Worm (Caenorhabditis elegans) whole organism, L4 larva: Measurements from ENCODE around the gene msp-40.

Source experiments
- F26F4.8 ChIP-seq: fragments of 200-800 bp; sonication (Bioruptor generic); conservative IDR thresholded peaks from 2 replicates; pipeline ENCODE4 v1.3.6; 2022; ENCODE audit warnings: missing genetic modification characterization, missing compliant biosample characterization
- F44E2.7 ChIP-seq: fragments of 200-800 bp; sonication (Bioruptor generic); IDR thresholded peaks from 2 replicates; pipeline ENCODE4 v2.1.2; 2022; ENCODE audit warnings: missing genetic modification characterization, missing compliant biosample characterization
- T20F7.1 ChIP-seq: fragments of 200-800 bp; sonication (Bioruptor generic); optimal IDR thresholded peaks from 2 replicates; lab custom pipeline; 2018; ENCODE audit warnings: mild to moderate bottlenecking, missing genetic modification characterization, missing compliant biosample characterization
- T26A8.4 ChIP-seq: fragments of 200-800 bp; sonication (Bioruptor generic); IDR thresholded peaks from 2 replicates; pipeline ENCODE4 v1.3.6; 2022; ENCODE audit warnings: missing genetic modification characterization, missing compliant biosample characterization
- Y48G9A.11 ChIP-seq: fragments of 200-800 bp; sonication (Bioruptor generic); IDR thresholded peaks from 2 replicates; pipeline ENCODE4 v1.3.6; 2022; ENCODE audit warnings: missing genetic modification reagents, missing genetic modification characterization, missing compliant biosample characterization
- Y5F2A.4 ChIP-seq: fragments of 200-800 bp; sonication (Bioruptor generic); optimal IDR thresholded peaks from 2 replicates; lab custom pipeline; 2018; ENCODE audit warnings: mild to moderate bottlenecking, missing genetic modification characterization, missing compliant biosample characterization
- Y75B8A.6 ChIP-seq: fragments of 200-800 bp; sonication (Bioruptor generic); IDR thresholded peaks from 2 replicates; pipeline ENCODE4 v1.3.6; 2022; ENCODE audit warnings: missing genetic modification reagents, missing genetic modification characterization, missing compliant biosample characterization
- ZK337.2 ChIP-seq: fragments of 200-800 bp; sonication (Bioruptor generic); IDR thresholded peaks from 2 replicates; pipeline ENCODE4 v1.3.6; 2022; ENCODE audit warnings: missing genetic modification reagents, missing genetic modification characterization, missing compliant biosample characterization
- ZK546.5 ChIP-seq, 2 experiments: sonication (generic microtip); optimal IDR thresholded peaks; 2 replicates each; lab custom pipeline; 2017; ENCODE audit warnings: missing biosample characterization in 2 of 2, missing genetic modification characterization in 2 of 2
- attf-4 ChIP-seq: sonication (generic microtip); optimal IDR thresholded peaks from 3 replicates; lab custom pipeline; 2017; ENCODE audit warnings: missing biosample characterization, missing genetic modification characterization
- ceh-82 ChIP-seq: sonication (generic microtip); optimal IDR thresholded peaks from 2 replicates; lab custom pipeline; 2017; ENCODE audit warnings: missing biosample characterization, missing genetic modification characterization
- ctbp-1 ChIP-seq: fragments of 200-800 bp; sonication (Bioruptor generic); IDR thresholded peaks from 2 replicates; pipeline ENCODE4 v1.3.6; 2022; ENCODE audit warnings: missing genetic modification reagents, missing genetic modification characterization, missing compliant biosample characterization
- daf-19 ChIP-seq: fragments of 200-800 bp; sonication (Bioruptor generic); conservative IDR thresholded peaks from 2 replicates; pipeline ENCODE4 v1.3.6; 2022; ENCODE audit warnings: missing genetic modification characterization, missing compliant biosample characterization
- dpl-1 ChIP-seq: fragments of 150-350 bp; optimal IDR thresholded peaks from 2 replicates; lab custom pipeline; 2014; ENCODE audit warnings: missing biosample characterization, missing genetic modification reagents, missing genetic modification characterization
- dve-1 ChIP-seq: sonication (generic microtip); optimal IDR thresholded peaks from 2 replicates; lab custom pipeline; 2017; ENCODE audit warnings: antibody characterized with exemption, mild to moderate bottlenecking, missing genetic modification characterization, missing compliant biosample characterization; ENCODE audit not compliant: insufficient read depth
- fkh-10 ChIP-seq: fragments of 150-350 bp; optimal IDR thresholded peaks from 2 replicates; lab custom pipeline; 2014; ENCODE audit warnings: missing biosample characterization, missing genetic modification reagents, missing genetic modification characterization
- hif-1 ChIP-seq, 2 experiments: sonication (generic microtip); optimal IDR thresholded peaks; 2 replicates each; lab custom pipeline; 2016 to 2017; ENCODE audit warnings: missing compliant biosample characterization in 2 of 2, missing genetic modification characterization in 2 of 2, missing genetic modification reagents in 2 of 2, missing genotype in 2 of 2, mild to moderate bottlenecking in 1 of 2
- lin-1 ChIP-seq: fragments of 200-800 bp; sonication (Bioruptor generic); IDR thresholded peaks from 2 replicates; pipeline ENCODE4 v1.3.6; 2022; ENCODE audit warnings: missing genetic modification reagents, missing genetic modification characterization, missing compliant biosample characterization
- lin-15B ChIP-seq: fragments of 150-350 bp; sonication (generic microtip); optimal IDR thresholded peaks from 3 replicates; lab custom pipeline; 2014; ENCODE audit warnings: missing biosample characterization, missing genetic modification characterization
- lin-29 ChIP-seq: fragments of 200-800 bp; sonication (Bioruptor generic); IDR thresholded peaks from 2 replicates; pipeline ENCODE4 v1.3.6; 2022; ENCODE audit warnings: missing genetic modification reagents, missing genetic modification characterization, missing compliant biosample characterization
- madf-5 ChIP-seq, 2 experiments: fragments of 200-800 bp; sonication (Bioruptor generic); IDR thresholded peaks; 2 replicates each; pipeline ENCODE4 v1.3.6; 2022; ENCODE audit warnings: missing compliant biosample characterization in 2 of 2, missing genetic modification characterization in 2 of 2
- madf-9 ChIP-seq: fragments of 200-800 bp; sonication (Bioruptor generic); conservative IDR thresholded peaks from 2 replicates; pipeline ENCODE4 v1.3.6; 2022; ENCODE audit warnings: missing genetic modification reagents, missing genetic modification characterization, missing compliant biosample characterization
- mdl-1 ChIP-seq, 2 experiments: fragments of 150-350 bp in 1 of 2; sonication (generic microtip) in 1 of 2; optimal IDR thresholded peaks; 2 replicates each; lab custom pipeline; 2014 to 2017; ENCODE audit warnings: missing biosample characterization in 2 of 2, missing genetic modification characterization in 2 of 2
- mdt-29 ChIP-seq: fragments of 200-800 bp; sonication (Bioruptor generic); IDR thresholded peaks from 2 replicates; pipeline ENCODE4 v1.3.6; 2022; ENCODE audit warnings: missing genetic modification reagents, missing genetic modification characterization, missing compliant biosample characterization
- mes-2 ChIP-seq: sonication (generic microtip); optimal IDR thresholded peaks from 2 replicates; lab custom pipeline; 2016; ENCODE audit warnings: missing genotype, mild to moderate bottlenecking, missing genetic modification characterization, missing compliant biosample characterization; ENCODE audit not compliant: poor library complexity, severe bottlenecking
- nhr-10 ChIP-seq: fragments of 150-350 bp; optimal IDR thresholded peaks from 2 replicates; lab custom pipeline; 2014; ENCODE audit warnings: missing biosample characterization, missing genetic modification characterization
- nhr-102 ChIP-seq: sonication (generic microtip); optimal IDR thresholded peaks from 2 replicates; lab custom pipeline; 2016; ENCODE audit warnings: mild to moderate bottlenecking, missing genetic modification characterization, moderate library complexity, missing compliant biosample characterization
- nhr-41 ChIP-seq: fragments of 200-800 bp; sonication (Bioruptor generic); IDR thresholded peaks from 2 replicates; pipeline ENCODE4 v1.3.6; 2022; ENCODE audit warnings: missing genetic modification reagents, missing genetic modification characterization, missing compliant biosample characterization
- pha-4 ChIP-seq, 2 experiments: fragments of 150-350 bp in 1 of 2; fragments of 200-800 bp in 1 of 2; sonication (Bioruptor generic) in 1 of 2; IDR thresholded peaks in 1 of 2; optimal IDR thresholded peaks in 1 of 2; 2 replicates each; pipeline versions ENCODE4 v1.3.6 to Lab custom; 2014 to 2022; ENCODE audit warnings: missing genetic modification characterization in 2 of 2, missing genetic modification reagents in 2 of 2, missing biosample characterization in 1 of 2, missing compliant biosample characterization in 1 of 2
- rbr-2 ChIP-seq: sonication (generic microtip); optimal IDR thresholded peaks from 2 replicates; lab custom pipeline; 2016; ENCODE audit warnings: missing genotype, missing genetic modification characterization, missing compliant biosample characterization
- set-16 ChIP-seq: fragments of 200-800 bp; sonication (Bioruptor generic); IDR thresholded peaks from 2 replicates; pipeline ENCODE4 v1.3.6; 2022; ENCODE audit warnings: missing genetic modification reagents, missing genetic modification characterization, missing compliant biosample characterization
- snpc-1.2 ChIP-seq: fragments of 200-800 bp; sonication (Bioruptor generic); IDR thresholded peaks from 2 replicates; pipeline ENCODE4 v1.3.6; 2022; ENCODE audit warnings: missing genetic modification reagents, missing genetic modification characterization, missing compliant biosample characterization
- snpc-4 ChIP-seq: fragments of 150-350 bp; optimal IDR thresholded peaks from 2 replicates; lab custom pipeline; 2014; ENCODE audit warnings: missing biosample characterization, missing genetic modification characterization
- spr-3 ChIP-seq: fragments of 200-800 bp; sonication (Bioruptor generic); optimal IDR thresholded peaks from 2 replicates; lab custom pipeline; 2018; ENCODE audit warnings: mild to moderate bottlenecking, missing genetic modification characterization, missing compliant biosample characterization
- tra-1 ChIP-seq: fragments of 200-800 bp; sonication (Bioruptor generic); IDR thresholded peaks from 2 replicates; pipeline ENCODE4 v1.3.6; 2022; ENCODE audit warnings: missing genetic modification reagents, missing genetic modification characterization, missing compliant biosample characterization
- vab-7 ChIP-seq: fragments of 200-800 bp; sonication (Bioruptor generic); IDR thresholded peaks from 2 replicates; pipeline ENCODE4 v1.3.6; 2022; ENCODE audit warnings: missing genetic modification reagents, missing genetic modification characterization, missing compliant biosample characterization
- zfp-3 ChIP-seq: fragments of 200-800 bp; sonication (Bioruptor generic); conservative IDR thresholded peaks from 2 replicates; pipeline ENCODE4 v1.3.6; 2022; ENCODE audit warnings: missing genetic modification reagents, missing genetic modification characterization, missing compliant biosample characterization
- zip-11 ChIP-seq: fragments of 200-800 bp; sonication (Bioruptor generic); IDR thresholded peaks from 2 replicates; pipeline ENCODE4 v1.3.6; 2022; ENCODE audit warnings: missing genetic modification characterization, missing compliant biosample characterization

Gene msp-40

DNA sequence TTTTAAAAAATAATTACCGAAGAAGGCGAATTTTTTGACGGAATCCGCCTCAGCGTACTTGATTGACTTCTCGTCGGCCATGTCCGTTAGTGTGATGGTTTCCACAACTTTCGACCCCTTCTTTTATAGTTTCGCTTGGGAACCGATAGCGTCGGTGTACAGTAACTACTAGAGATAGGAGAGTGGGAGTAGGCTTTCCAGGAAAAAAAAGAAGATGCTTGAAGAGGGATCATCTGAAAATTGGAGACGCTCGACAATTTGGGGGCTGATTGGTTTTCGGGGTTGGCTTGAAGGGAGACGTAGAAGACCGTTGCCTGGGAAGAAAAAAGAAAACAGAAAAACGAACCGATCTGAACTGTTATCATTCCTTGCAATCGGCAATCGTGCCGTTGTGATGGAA is 45.5 kb downstream of the msp-40 start, which contains the start of gene col-20:
col-20 (minus strand) TSS at position 101 of the 400 bp plus-strand sequence.
- TF ChIP-seq ZK337.2: no peak
- no peak for TF ChIP-seq snpc-4
- TF ChIP-seq dpl-1: no peak
- no peak for TF ChIP-seq daf-19 (GFP tag; lab: Robert Waterston, UW)
- TF ChIP-seq attf-4: no peak
- no peak for TF ChIP-seq nhr-102 (tag; lab: Kevin White, UChicago)
- no peak for TF ChIP-seq pha-4 (GFP tag; IDR thresholded peaks at IDR 0.05; lab: Robert Waterston, UW)
- TF ChIP-seq pha-4 (tag; optimal IDR thresholded peaks at IDR 0.05; lab: Kevin White, UChicago): no peak
- TF ChIP-seq madf-9: no peak
- no peak for TF ChIP-seq zip-11 (GFP tag; lab: Robert Waterston, UW)
- no peak for TF ChIP-seq hif-1 (tag; optimal IDR thresholded peaks at IDR 0.05; lab: Kevin White, UChicago)
- no peak for TF ChIP-seq vab-7
- no peak for TF ChIP-seq fkh-10 (GFP tag; lab: Kevin White, UChicago)
- no peak for TF ChIP-seq nhr-10 (tag; lab: Kevin White, UChicago)
- TF ChIP-seq mes-2 (tag; lab: Kevin White, UChicago): no peak
- TF ChIP-seq ctbp-1 (GFP tag; lab: Robert Waterston, UW): no peak
- TF ChIP-seq Y48G9A.11: no peak
- no peak for TF ChIP-seq dve-1 (tag; lab: Kevin White, UChicago)
- TF ChIP-seq, all 104 proteins: peak for 0

ce11 chrII:4871834-4872233 is 46.6 kb downstream of the msp-40 start:
- no peak for TF ChIP-seq lin-15B (tag; lab: Kevin White, UChicago)
- no peak for TF ChIP-seq lin-29 (GFP tag; lab: Robert Waterston, UW)
- TF ChIP-seq ZK546.5 (tag; optimal IDR thresholded peaks at IDR 0.05; lab: Kevin White, UChicago): no peak
- no peak for TF ChIP-seq Y48G9A.11
- no peak for TF ChIP-seq mdt-29 (GFP tag; lab: Robert Waterston, UW)
- peak; percentile 20 for TF ChIP-seq ceh-82
- no peak for TF ChIP-seq snpc-1.2 (GFP tag; lab: Robert Waterston, UW)

ce11 chrII:4872359-4872758 is 47.1 kb downstream of the msp-40 start:
- 0 out of 4 replicates have a peak, but pooled peaks of 1 of the 2 experiments have one; percentile 49 for TF ChIP-seq madf-5 (GFP tag; IDR thresholded peaks at IDR 0.05; lab: Robert Waterston, UW)
- 0 out of 2 replicates have a peak, but pooled peaks have one; percentile 17 for TF ChIP-seq T26A8.4 (GFP tag; lab: Robert Waterston, UW)
- TF ChIP-seq F26F4.8 (GFP tag; lab: Robert Waterston, UW): 0 out of 2 replicates have a peak, but pooled peaks have one; percentile 24
- 0 out of 2 replicates have a peak, but pooled peaks have one; percentile 13 for TF ChIP-seq Y48G9A.11
- peak; percentile 98 for TF ChIP-seq set-16 (GFP tag; lab: Robert Waterston, UW)

DNA sequence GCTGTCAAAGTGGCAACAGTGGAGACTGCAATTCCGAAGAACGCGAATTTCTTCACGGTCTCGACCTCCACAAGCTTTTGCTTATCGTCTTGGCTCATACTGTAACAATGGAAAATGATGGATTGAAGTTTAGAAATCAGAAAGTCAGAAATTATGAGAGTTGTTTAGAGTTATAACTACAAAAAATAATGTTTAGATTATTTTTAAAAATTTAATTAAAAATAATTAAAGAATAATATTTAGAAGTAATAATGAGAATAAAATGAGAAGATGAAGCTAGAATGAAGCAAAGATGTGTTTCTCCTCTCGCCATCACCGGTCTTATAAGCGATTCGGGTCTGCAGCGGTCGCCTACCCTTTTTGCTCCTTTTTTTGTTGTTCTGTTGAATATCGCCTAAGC is 47.8 kb downstream of the msp-40 start, which contains the start of gene col-73:
col-73 (minus strand) TSS at position 101 of the 400 bp plus-strand sequence.
- TF ChIP-seq tra-1 (GFP tag; lab: Robert Waterston, UW) (no peak), F44E2.7 (GFP tag; lab: Robert Waterston, UW) (no peak), nhr-41 (GFP tag; lab: Robert Waterston, UW) (no peak), zfp-3 (no peak), T20F7.1 (GFP tag; lab: Kevin White, UChicago) (no peak), spr-3 (GFP tag; lab: Kevin White, UChicago) (no peak), Y75B8A.6 (no peak), Y5F2A.4 (GFP tag; lab: Kevin White, UChicago) (no peak), T26A8.4 (GFP tag; lab: Robert Waterston, UW) (no peak), lin-1 (no peak), rbr-2 (tag; lab: Kevin White, UChicago) (no peak), mdl-1 (tag; optimal IDR thresholded peaks at IDR 0.05; lab: Kevin White, UChicago) (no peak)
